Fruit fly (Drosophila melanogaster) whole organism, prepupa: ENCODE results near the gene Ref1.

Experiments used
- Blimp-1 ChIP-seq: fragments of 200-800 bp; sonication (Bioruptor generic); optimal IDR thresholded peaks from 3 replicates; lab custom pipeline; 2017; ENCODE audit warnings: missing biosample characterization, missing genetic modification characterization, mild to moderate bottlenecking, moderate library complexity, missing genetic modification reagents
- CG10631 ChIP-seq: fragments of 200-800 bp; sonication (Bioruptor generic); optimal IDR thresholded peaks from 2 replicates; lab custom pipeline; 2016; ENCODE audit warnings: missing biosample characterization, missing genetic modification characterization
- CG10669 ChIP-seq: fragments of 200-800 bp; sonication (Bioruptor generic); optimal IDR thresholded peaks from 3 replicates; lab custom pipeline; 2018; ENCODE audit warnings: missing biosample characterization, mild to moderate bottlenecking, missing genetic modification characterization, moderate library complexity
- CG11294 ChIP-seq: fragments of 200-800 bp; sonication (Bioruptor generic); IDR thresholded peaks from 2 replicates; pipeline ENCODE4 v1.3.6; 2022; ENCODE audit warnings: missing biosample characterization, missing genetic modification characterization
- CG11762 ChIP-seq: fragments of 200-800 bp; sonication (Bioruptor generic); optimal IDR thresholded peaks from 3 replicates; lab custom pipeline; 2016; ENCODE audit warnings: missing biosample characterization, missing genetic modification characterization; ENCODE audit not compliant: insufficient read depth
- CG11902 ChIP-seq: fragments of 200-800 bp; sonication (Bioruptor generic); optimal IDR thresholded peaks from 3 replicates; lab custom pipeline; 2016; ENCODE audit warnings: missing biosample characterization, missing genetic modification characterization
- CG15336 ChIP-seq: fragments of 200-800 bp; sonication (Bioruptor generic); IDR thresholded peaks from 2 replicates; pipeline ENCODE4 v1.3.6; 2022; ENCODE audit warnings: missing biosample characterization, missing genetic modification characterization
- CG16779 ChIP-seq: fragments of 200-800 bp; sonication (Bioruptor generic); optimal IDR thresholded peaks from 3 replicates; lab custom pipeline; 2017; ENCODE audit warnings: missing biosample characterization, mild to moderate bottlenecking, missing genetic modification characterization
- CG3032 ChIP-seq: fragments of 200-800 bp; optimal IDR thresholded peaks from 2 replicates; lab custom pipeline; 2019; ENCODE audit warnings: missing biosample characterization, mild to moderate bottlenecking, missing genetic modification characterization, moderate library complexity
- CG31627 ChIP-seq: fragments of 200-800 bp; sonication (Bioruptor generic); optimal IDR thresholded peaks from 3 replicates; lab custom pipeline; 2016; ENCODE audit warnings: missing biosample characterization, missing genetic modification characterization
- CG32006 ChIP-seq: fragments of 200-800 bp; sonication (Bioruptor generic); optimal IDR thresholded peaks from 3 replicates; lab custom pipeline; 2017; ENCODE audit warnings: missing biosample characterization, mild to moderate bottlenecking, missing genetic modification characterization
- CG34406 ChIP-seq: fragments of 200-800 bp; sonication (Bioruptor generic); optimal IDR thresholded peaks from 3 replicates; lab custom pipeline; 2016; ENCODE audit warnings: missing biosample characterization, missing genetic modification characterization
- CG3919 ChIP-seq: fragments of 200-800 bp; sonication (Bioruptor generic); optimal IDR thresholded peaks from 3 replicates; lab custom pipeline; 2016; ENCODE audit warnings: missing biosample characterization, missing genetic modification characterization
- CG4318 ChIP-seq: fragments of 200-800 bp; sonication (Bioruptor generic); optimal IDR thresholded peaks from 3 replicates; lab custom pipeline; 2017; ENCODE audit warnings: missing biosample characterization, mild to moderate bottlenecking, missing genetic modification characterization
- CG6163 ChIP-seq: fragments of 200-800 bp; sonication (Bioruptor generic); IDR thresholded peaks from 3 replicates; pipeline ENCODE4 v1.3.6; 2022; ENCODE audit warnings: missing biosample characterization, missing genetic modification characterization
- CG6276 ChIP-seq: fragments of 200-800 bp; sonication (Bioruptor generic); optimal IDR thresholded peaks from 2 replicates; lab custom pipeline; 2017; ENCODE audit warnings: missing biosample characterization, mild to moderate bottlenecking, missing genetic modification characterization
- CG6808 ChIP-seq: fragments of 200-800 bp; sonication (Bioruptor generic); optimal IDR thresholded peaks from 3 replicates; lab custom pipeline; 2017; ENCODE audit warnings: missing biosample characterization, missing genetic modification characterization, mild to moderate bottlenecking, moderate library complexity, missing genetic modification reagents
- CG6854 ChIP-seq: fragments of 200-800 bp; sonication (Bioruptor generic); optimal IDR thresholded peaks from 2 replicates; lab custom pipeline; 2017; ENCODE audit warnings: missing biosample characterization, mild to moderate bottlenecking, missing genetic modification characterization
- CG7368 ChIP-seq: fragments of 200-800 bp; sonication (Bioruptor generic); optimal IDR thresholded peaks from 3 replicates; lab custom pipeline; 2016; ENCODE audit warnings: missing biosample characterization, missing genetic modification characterization
- CG8119 ChIP-seq: fragments of 200-800 bp; sonication (Bioruptor generic); IDR thresholded peaks from 3 replicates; pipeline ENCODE4 v1.3.6; 2022; ENCODE audit warnings: missing biosample characterization, missing genetic modification characterization
- CG8319 ChIP-seq: fragments of 200-800 bp; sonication (Bioruptor generic); optimal IDR thresholded peaks from 3 replicates; lab custom pipeline; 2016; ENCODE audit warnings: missing biosample characterization, missing genetic modification characterization
- CG8632 ChIP-seq: fragments of 200-800 bp; sonication (Bioruptor generic); optimal IDR thresholded peaks from 3 replicates; lab custom pipeline; 2016; ENCODE audit warnings: missing biosample characterization, missing genetic modification characterization
- CG9139 ChIP-seq: fragments of 200-800 bp; sonication (Bioruptor generic); optimal IDR thresholded peaks from 3 replicates; lab custom pipeline; 2017; ENCODE audit warnings: missing biosample characterization, mild to moderate bottlenecking, missing genetic modification characterization
- Eip75B ChIP-seq: fragments of 200-800 bp; sonication (Bioruptor generic); optimal IDR thresholded peaks from 3 replicates; lab custom pipeline; 2016; ENCODE audit warnings: missing biosample characterization, missing genetic modification characterization
- Eip78C ChIP-seq: fragments of 200-800 bp; sonication (Bioruptor generic); peaks from one replicate; lab custom pipeline; 2016; ENCODE audit warnings: missing biosample characterization, missing genetic modification characterization
- Eip93F ChIP-seq: fragments of 200-800 bp; sonication (Bioruptor generic); optimal IDR thresholded peaks from 2 replicates; lab custom pipeline; 2016; ENCODE audit warnings: missing biosample characterization, mild to moderate bottlenecking, missing genetic modification characterization
- Ets21C ChIP-seq: fragments of 200-800 bp; sonication (Bioruptor generic); optimal IDR thresholded peaks from 3 replicates; lab custom pipeline; 2016; ENCODE audit warnings: missing biosample characterization, missing genetic modification characterization
- Gug ChIP-seq: fragments of 200-800 bp; sonication (Bioruptor generic); IDR thresholded peaks from 2 replicates; pipeline ENCODE4 v1.3.6; 2022; ENCODE audit warnings: missing biosample characterization, missing genetic modification characterization
- Hr38 ChIP-seq: sonication (Bioruptor generic); optimal IDR thresholded peaks from 2 replicates; lab custom pipeline; 2016; ENCODE audit warnings: missing biosample characterization, missing genetic modification characterization
- Hr39 ChIP-seq: fragments of 200-800 bp; sonication (Bioruptor generic); optimal IDR thresholded peaks from 2 replicates; lab custom pipeline; 2016; ENCODE audit warnings: missing biosample characterization, missing genetic modification characterization
- Lpt ChIP-seq: fragments of 200-800 bp; sonication (Bioruptor generic); optimal IDR thresholded peaks from 3 replicates; lab custom pipeline; 2016; ENCODE audit warnings: missing biosample characterization, missing genetic modification characterization
- Met ChIP-seq: fragments of 200-800 bp; sonication (Bioruptor generic); optimal IDR thresholded peaks from 3 replicates; lab custom pipeline; 2016; ENCODE audit warnings: missing biosample characterization, missing genetic modification characterization
- OdsH ChIP-seq: fragments of 200-800 bp; sonication (Bioruptor generic); optimal IDR thresholded peaks from 3 replicates; lab custom pipeline; 2016; ENCODE audit warnings: missing biosample characterization, missing genetic modification characterization
- Smox ChIP-seq: fragments of 200-800 bp; sonication (Bioruptor generic); optimal IDR thresholded peaks from 3 replicates; lab custom pipeline; 2016; ENCODE audit warnings: missing biosample characterization, missing genetic modification characterization
- Sox102F ChIP-seq: fragments of 200-800 bp; sonication (Bioruptor generic); optimal IDR thresholded peaks from 2 replicates; lab custom pipeline; 2016; ENCODE audit warnings: missing biosample characterization, mild to moderate bottlenecking, missing genetic modification characterization
- Sox15 ChIP-seq: fragments of 200-800 bp; sonication (Bioruptor generic); optimal IDR thresholded peaks from 3 replicates; lab custom pipeline; 2016; ENCODE audit warnings: missing biosample characterization, missing genetic modification characterization
- achi ChIP-seq: fragments of 200-800 bp; sonication (Bioruptor generic); optimal IDR thresholded peaks from 3 replicates; lab custom pipeline; 2016; ENCODE audit warnings: missing biosample characterization, missing genetic modification characterization
- acj6 ChIP-seq: fragments of 200-800 bp; sonication (Bioruptor generic); optimal IDR thresholded peaks from 3 replicates; lab custom pipeline; 2016; ENCODE audit warnings: missing biosample characterization, missing genetic modification characterization
- cyc ChIP-seq: fragments of 200-800 bp; sonication (Bioruptor generic); optimal IDR thresholded peaks from 3 replicates; lab custom pipeline; 2016; ENCODE audit warnings: missing biosample characterization, missing genetic modification characterization
- dac ChIP-seq: fragments of 200-800 bp; sonication (Bioruptor generic); optimal IDR thresholded peaks from 2 replicates; lab custom pipeline; 2017; ENCODE audit warnings: missing biosample characterization, mild to moderate bottlenecking, missing genetic modification characterization
- dsx ChIP-seq: fragments of 200-800 bp; optimal IDR thresholded peaks from 3 replicates; lab custom pipeline; 2019; ENCODE audit warnings: missing biosample characterization, mild to moderate bottlenecking, missing genetic modification characterization, moderate library complexity; ENCODE audit not compliant: poor library complexity, severe bottlenecking
- esn ChIP-seq: fragments of 200-800 bp; sonication (Bioruptor generic); optimal IDR thresholded peaks from 2 replicates; lab custom pipeline; 2016; ENCODE audit warnings: missing biosample characterization, mild to moderate bottlenecking, missing genetic modification characterization, moderate library complexity
- fd59A ChIP-seq: fragments of 200-800 bp; sonication (Bioruptor generic); optimal IDR thresholded peaks from 2 replicates; lab custom pipeline; 2017; ENCODE audit warnings: missing biosample characterization, mild to moderate bottlenecking, missing genetic modification characterization, missing genetic modification reagents
- fkh ChIP-seq: fragments of 200-800 bp; sonication (Bioruptor generic); optimal IDR thresholded peaks from 3 replicates; lab custom pipeline; 2017; ENCODE audit warnings: missing biosample characterization, mild to moderate bottlenecking, missing genetic modification characterization, moderate library complexity
- lz ChIP-seq: fragments of 200-800 bp; sonication (Bioruptor generic); optimal IDR thresholded peaks from 3 replicates; lab custom pipeline; 2016; ENCODE audit warnings: missing biosample characterization, missing genetic modification characterization
- net ChIP-seq: fragments of 200-800 bp; sonication (Bioruptor generic); optimal IDR thresholded peaks from 3 replicates; lab custom pipeline; 2016; ENCODE audit warnings: missing biosample characterization, missing genetic modification characterization
- pdm3 ChIP-seq: fragments of 200-800 bp; sonication (Bioruptor generic); optimal IDR thresholded peaks from 3 replicates; lab custom pipeline; 2016; ENCODE audit warnings: missing biosample characterization, missing genetic modification characterization
- salr ChIP-seq, 2 experiments: fragments of 200-800 bp; sonication (Bioruptor generic); optimal IDR thresholded peaks; 3 replicates each; lab custom pipeline; 2016 to 2018; ENCODE audit warnings: missing biosample characterization in 2 of 2, missing genetic modification characterization in 2 of 2, mild to moderate bottlenecking in 1 of 2
- spab ChIP-seq: fragments of 200-800 bp; sonication (Bioruptor generic); optimal IDR thresholded peaks from 2 replicates; lab custom pipeline; 2017; ENCODE audit warnings: missing biosample characterization, mild to moderate bottlenecking, missing genetic modification characterization, missing genetic modification reagents
- ss ChIP-seq, 2 experiments: fragments of 200-800 bp; sonication (Bioruptor generic); optimal IDR thresholded peaks; 2 replicates in 1 of 2; 3 replicates in 1 of 2; lab custom pipeline; 2017 to 2018; ENCODE audit warnings: mild to moderate bottlenecking in 2 of 2, missing biosample characterization in 2 of 2, missing genetic modification characterization in 2 of 2, moderate library complexity in 1 of 2
- topi ChIP-seq: fragments of 200-800 bp; sonication (Bioruptor generic); optimal IDR thresholded peaks from 3 replicates; lab custom pipeline; 2016; ENCODE audit warnings: missing biosample characterization, missing genetic modification characterization
- vri ChIP-seq: fragments of 200-800 bp; sonication (Bioruptor generic); optimal IDR thresholded peaks from 3 replicates; lab custom pipeline; 2016; ENCODE audit warnings: missing biosample characterization, mild to moderate bottlenecking, missing genetic modification characterization

Ref1 gene

DNA sequence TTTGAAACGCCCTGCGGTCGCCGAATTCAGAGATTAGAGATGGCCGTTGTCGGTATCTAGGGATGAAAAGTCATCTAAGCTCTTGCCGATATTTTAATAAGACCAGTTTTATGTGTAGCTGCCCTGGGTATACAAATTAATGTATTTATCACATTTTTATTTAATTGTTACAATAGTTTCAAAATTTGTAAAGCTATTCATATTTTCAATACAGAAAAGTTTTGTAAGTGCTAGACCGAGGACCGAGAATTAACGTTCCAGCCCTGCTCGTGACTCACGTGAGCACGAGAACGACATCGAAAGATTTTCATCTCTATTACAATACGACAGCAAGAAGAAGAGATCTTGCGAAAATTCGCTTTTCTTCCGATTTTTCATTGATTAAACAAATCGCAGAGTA lies 13.1 kb downstream of the Ref1 start, which contains the start of the genes CG1105 and CG1965:
Gene CG1105, minus strand, starts transcription at position 45 of the 400 bp plus-strand sequence.
Gene CG1965, plus strand, starts transcription at position 310 of the 400 bp plus-strand sequence.
- TF ChIP-seq Eip78C (GFP tag; lab: Kevin White, UChicago) (peak; percentile 93), net (GFP tag; lab: Kevin White, UChicago) (no peak), ss (GFP tag; optimal IDR thresholded peaks at IDR 0.05; lab: Kevin White, UChicago) (no peak), CG10669 (GFP tag; lab: Kevin White, UChicago) (peak; percentile 70), salr (GFP tag; optimal IDR thresholded peaks at IDR 0.05; lab: Kevin White, UChicago) (peak in 1 of 2 experiments; percentile 65), CG11762 (GFP tag; lab: Kevin White, UChicago) (peak; percentile 61), CG32006 (GFP tag; lab: Kevin White, UChicago) (peak; percentile 82), Smox (GFP tag; lab: Kevin White, UChicago) (peak; percentile 89), CG3032 (tag; lab: Kevin White, UChicago) (peak; percentile 88), CG4318 (GFP tag; lab: Kevin White, UChicago) (no peak), CG11902 (peak; percentile 89), CG8632 (GFP tag; lab: Kevin White, UChicago) (no peak), dac (GFP tag; lab: Kevin White, UChicago) (peak; percentile 61), Sox15 (GFP tag; lab: Kevin White, UChicago) (peak; percentile 90), CG16779 (no peak), CG11294 (GFP tag; lab: Robert Waterston, UW) (peak; percentile 66; the same call in 1 of the 2 replicates), Met (GFP tag; lab: Kevin White, UChicago) (peak; percentile 86), lz (GFP tag; lab: Kevin White, UChicago) (peak; percentile 91), CG10631 (GFP tag; lab: Kevin White, UChicago) (peak; percentile 91), vri (GFP tag; lab: Kevin White, UChicago) (peak; percentile 77), Sox102F (GFP tag; lab: Kevin White, UChicago) (peak; percentile 75), CG34406 (peak; percentile 76), spab (GFP tag; lab: Kevin White, UChicago) (no peak), CG31627 (GFP tag; lab: Kevin White, UChicago) (peak; percentile 94), topi (GFP tag; lab: Kevin White, UChicago) (peak; percentile 82), cyc (GFP tag; lab: Kevin White, UChicago) (peak; percentile 92), fd59A (peak; percentile 50), achi (GFP tag; lab: Kevin White, UChicago) (peak; percentile 85), CG15336 (GFP tag; lab: Robert Waterston, UW) (peak; percentile 72), CG9139 (GFP tag; lab: Kevin White, UChicago) (no peak), pdm3 (GFP tag; lab: Kevin White, UChicago) (peak; percentile 92), CG6276 (no peak), CG8119 (peak; percentile 65; the same call in 2 of the 3 replicates), Blimp-1 (no peak), Hr39 (GFP tag; lab: Kevin White, UChicago) (peak; percentile 94), Ets21C (peak; percentile 92), dsx (GFP tag; lab: Kevin White, UChicago) (peak; percentile 65), acj6 (GFP tag; lab: Kevin White, UChicago) (peak; percentile 89), CG7368 (GFP tag; lab: Kevin White, UChicago) (peak; percentile 80), Lpt (GFP tag; lab: Kevin White, UChicago) (peak; percentile 73), Eip75B (GFP tag; lab: Kevin White, UChicago) (peak; percentile 86), fkh (GFP tag; lab: Kevin White, UChicago) (peak; percentile 84), CG6808 (peak; percentile 59), CG6163 (GFP tag; lab: Robert Waterston, UW) (no peak; the same call in 1 of the 3 replicates), esn (peak; percentile 92), Hr38 (GFP tag; lab: Kevin White, UChicago) (no peak), Eip93F (peak; percentile 75), CG6854 (GFP tag; lab: Kevin White, UChicago) (no peak), CG3919 (GFP tag; lab: Kevin White, UChicago) (peak; percentile 88), CG8319 (GFP tag; lab: Kevin White, UChicago) (peak; percentile 69), OdsH (peak; percentile 90), Gug (GFP tag; lab: Robert Waterston, UW) (peak; percentile 83)
